Worm (Caenorhabditis elegans): ENCODE data around the gene skih-2.

DNA sequence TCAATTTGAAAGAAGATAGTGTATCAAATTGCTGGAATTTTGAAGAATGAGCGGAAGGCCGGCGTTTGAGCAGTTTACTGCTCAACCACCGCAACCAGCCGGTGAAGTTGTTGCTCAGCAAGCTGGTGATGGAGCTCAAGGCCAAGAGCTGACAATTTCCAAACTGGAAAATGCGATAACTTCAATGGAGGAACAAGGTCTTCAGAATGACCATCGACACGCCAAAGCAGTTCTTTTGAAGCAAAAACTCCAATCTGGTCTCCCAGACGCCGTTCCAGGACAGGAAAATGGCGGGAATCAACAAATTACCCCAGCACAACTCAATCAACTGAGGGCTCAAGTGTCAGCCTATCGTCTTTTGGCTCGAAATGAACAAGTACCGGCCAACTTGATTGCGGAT lies 16.1 kb downstream of the skih-2 start:
- TF ChIP-seq unc-39 (tag; optimal IDR thresholded peaks at IDR 0.05) (no peak), snpc-4 (tag; optimal IDR thresholded peaks at IDR 0.05) (no peak), nhr-12 (tag; optimal IDR thresholded peaks at IDR 0.05) (no peak), unc-62 (GFP tag; optimal IDR thresholded peaks at IDR 0.05) (no peak), nhr-76 (tag; optimal IDR thresholded peaks at IDR 0.05) (no peak), nhr-28 (tag; optimal IDR thresholded peaks at IDR 0.05) (no peak)

Data from whole organism, mixed stage, embryonic.